Worm (Caenorhabditis elegans): ENCODE data around the gene Y51B9A.14.

Gene Y51B9A.14

ce11 chrII:9385241-9385640 is 13.0 kb downstream of the Y51B9A.14 start, which contains the start of gene C06C3.7:
Gene C06C3.7, plus strand, starts transcription at chrII:9385541.
- TF ChIP-seq egl-27 (tag; optimal IDR thresholded peaks at IDR 0.05) (no peak), nhr-11 (tag; optimal IDR thresholded peaks at IDR 0.05) (no peak), R02D3.7 (tag; optimal IDR thresholded peaks at IDR 0.05) (no peak), unc-55 (GFP tag; optimal IDR thresholded peaks at IDR 0.05) (no peak), ceh-82 (tag; optimal IDR thresholded peaks at IDR 0.05) (no peak), unc-39 (tag; optimal IDR thresholded peaks at IDR 0.05) (no peak), lin-39 (tag; optimal IDR thresholded peaks at IDR 0.05) (no peak), nhr-23 (tag; optimal IDR thresholded peaks at IDR 0.05) (no peak), C34F6.9 (tag; optimal IDR thresholded peaks at IDR 0.05) (no peak), nhr-6 (tag; optimal IDR thresholded peaks at IDR 0.05) (no peak), skn-1 (tag; optimal IDR thresholded peaks at IDR 0.05) (no peak), mab-5 (tag; optimal IDR thresholded peaks at IDR 0.05) (no peak), unc-62 (GFP tag; optimal IDR thresholded peaks at IDR 0.05) (no peak), ztf-4 (tag; optimal IDR thresholded peaks at IDR 0.05) (no peak), nhr-12 (tag; optimal IDR thresholded peaks at IDR 0.05) (no peak), sem-4 (tag; optimal IDR thresholded peaks at IDR 0.05) (no peak)

- TF ChIP-seq snpc-4 (tag; optimal IDR thresholded peaks at IDR 0.05) (no peak), ztf-1 (GFP tag; conservative IDR thresholded peaks at IDR 0.05) (no peak), alr-1 (tag; optimal IDR thresholded peaks at IDR 0.05) (no peak), unc-55 (GFP tag; optimal IDR thresholded peaks at IDR 0.05) (no peak), lin-13 (GFP tag; optimal IDR thresholded peaks at IDR 0.05) (no peak), fos-1 (tag; optimal IDR thresholded peaks at IDR 0.05) (no peak), ZK546.5 (tag; optimal IDR thresholded peaks at IDR 0.05) (no peak), unc-62 (GFP tag; optimal IDR thresholded peaks at IDR 0.05) (no peak), ama-1 (optimal IDR thresholded peaks at IDR 0.05) (no peak), elt-3 (tag; optimal IDR thresholded peaks at IDR 0.05) (no peak), elt-1 (tag; optimal IDR thresholded peaks at IDR 0.05) (no peak), nhr-21 (tag; optimal IDR thresholded peaks at IDR 0.05) (no peak), nhr-6 (tag; optimal IDR thresholded peaks at IDR 0.05) (no peak), nhr-12 (tag; optimal IDR thresholded peaks at IDR 0.05) (no peak)
Observed at ce11 chrII:9379796-9380195, 18.5 kb downstream of the Y51B9A.14 start, which contains the start of gene srh-48. Gene srh-48, plus strand, starts transcription at chrII:9380096.

- no peak for TF ChIP-seq sma-3 (GFP tag; optimal IDR thresholded peaks at IDR 0.05)
- TF ChIP-seq ama-1 (optimal IDR thresholded peaks at IDR 0.05) = no peak
- peak; percentile 19 for TF ChIP-seq skn-1 (tag; optimal IDR thresholded peaks at IDR 0.05)
- TF ChIP-seq ztf-1 (GFP tag; conservative IDR thresholded peaks at IDR 0.05) = no peak
- peak; percentile 68 for TF ChIP-seq fos-1 (tag; optimal IDR thresholded peaks at IDR 0.05)
- no peak for TF ChIP-seq nhr-11 (tag; optimal IDR thresholded peaks at IDR 0.05)
Observed at ce11 chrII:9378174-9378573, 20.1 kb downstream of the Y51B9A.14 start.

- TF ChIP-seq ztf-11 (tag; optimal IDR thresholded peaks at IDR 0.05) (no peak), aly-2 (tag; optimal IDR thresholded peaks at IDR 0.05) (no peak), unc-62 (GFP tag; optimal IDR thresholded peaks at IDR 0.05) (no peak), ztf-4 (tag; optimal IDR thresholded peaks at IDR 0.05) (no peak), lsy-2 (tag; optimal IDR thresholded peaks at IDR 0.05) (no peak), nhr-21 (tag; optimal IDR thresholded peaks at IDR 0.05) (no peak), egl-27 (tag; optimal IDR thresholded peaks at IDR 0.05) (no peak), nhr-23 (tag; optimal IDR thresholded peaks at IDR 0.05) (no peak), blmp-1 (tag; optimal IDR thresholded peaks at IDR 0.05; ENCODE audit: insufficient read depth) (no peak), nhr-77 (tag; optimal IDR thresholded peaks at IDR 0.05) (no peak), nhr-11 (tag; optimal IDR thresholded peaks at IDR 0.05) (no peak), nhr-12 (tag; optimal IDR thresholded peaks at IDR 0.05) (no peak)
Observed at ce11 chrII:9377158-9377557, 21.1 kb downstream of the Y51B9A.14 start, which contains the start of gene C06C3.10. Gene C06C3.10, minus strand, starts transcription at chrII:9377258.

ce11 chrII:9374807-9375206 is 23.5 kb downstream of the Y51B9A.14 start, which contains the start of gene C06C3.12:
Gene C06C3.12, plus strand, starts transcription at chrII:9375107.
- TF ChIP-seq blmp-1 (tag; optimal IDR thresholded peaks at IDR 0.05; ENCODE audit: insufficient read depth) = no peak
- peak; percentile 24 for TF ChIP-seq fos-1 (tag; optimal IDR thresholded peaks at IDR 0.05)

- TF ChIP-seq mbf-1 (tag; optimal IDR thresholded peaks at IDR 0.05) = no peak
- no peak for TF ChIP-seq fos-1 (tag; optimal IDR thresholded peaks at IDR 0.05)
- no peak for TF ChIP-seq elt-1 (tag; optimal IDR thresholded peaks at IDR 0.05)
- TF ChIP-seq gmeb-1 (tag; optimal IDR thresholded peaks at IDR 0.05) = no peak
- TF ChIP-seq R02D3.7 (tag; optimal IDR thresholded peaks at IDR 0.05) = no peak
- TF ChIP-seq sem-4 (tag; optimal IDR thresholded peaks at IDR 0.05) = no peak
- TF ChIP-seq zag-1 (tag; optimal IDR thresholded peaks at IDR 0.05) = no peak
- no peak for TF ChIP-seq ceh-82 (tag; optimal IDR thresholded peaks at IDR 0.05)
Observed at ce11 chrII:9372991-9373390, 25.3 kb downstream of the Y51B9A.14 start, which contains the start of gene C06C3.4. Gene C06C3.4, plus strand, starts transcription at chrII:9373291.

All from whole organism, L2 larva.